Worm (Caenorhabditis elegans): ENCODE data around the gene sir-2.2.

DNA sequence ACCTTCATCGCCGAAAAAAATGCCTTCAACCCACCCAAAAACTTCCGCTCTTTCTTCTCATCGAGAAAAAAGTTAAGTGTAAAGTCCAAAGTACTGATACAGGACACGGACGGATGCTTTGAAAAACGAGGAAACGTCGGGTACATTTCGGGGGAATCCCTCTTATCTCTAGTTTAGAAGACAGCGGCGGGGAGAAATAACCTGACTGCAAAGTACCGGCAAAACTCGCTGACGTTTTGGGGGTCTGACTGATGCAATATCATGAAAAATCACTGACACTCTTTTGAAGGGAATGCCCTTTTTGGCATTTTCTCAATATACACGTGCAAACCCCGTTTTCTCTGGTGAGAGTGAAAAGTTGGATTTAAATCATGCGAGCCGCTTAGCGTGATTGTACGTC, 28.6 kb downstream of the sir-2.2 start:
- no peak for TF ChIP-seq tbx-11 (GFP tag; IDR thresholded peaks at IDR 0.05)
- no peak for TF ChIP-seq ama-1 (optimal IDR thresholded peaks at IDR 0.05)
- TF ChIP-seq pes-1 (GFP tag; IDR thresholded peaks at IDR 0.05): no peak
- no peak for TF ChIP-seq ets-7 (tag; optimal IDR thresholded peaks at IDR 0.05)
- no peak for TF ChIP-seq tra-4 (tag; optimal IDR thresholded peaks at IDR 0.05)

Data from whole organism, early embryonic.